Worm (Caenorhabditis elegans) whole organism, L3 larva: Measurements from ENCODE around the gene W09G10.9.

Experiments
- aly-2 ChIP-seq: fragments of 150-350 bp; optimal IDR thresholded peaks from 2 replicates; lab custom pipeline; 2014; ENCODE audit warnings: missing biosample characterization, missing genetic modification characterization
- ceh-82 ChIP-seq: fragments of 150-350 bp; optimal IDR thresholded peaks from 2 replicates; lab custom pipeline; 2014; ENCODE audit warnings: missing biosample characterization, missing genetic modification characterization
- fkh-10 ChIP-seq: sonication (generic microtip); optimal IDR thresholded peaks from 2 replicates; lab custom pipeline; 2017; ENCODE audit warnings: missing biosample characterization, missing genetic modification reagents, missing genetic modification characterization
- lin-39 ChIP-seq: fragments of 150-350 bp; optimal IDR thresholded peaks from 2 replicates; lab custom pipeline; 2018; ENCODE audit warnings: missing biosample characterization, missing genetic modification reagents, missing genetic modification characterization
- mdl-1 ChIP-seq: fragments of 150-350 bp; optimal IDR thresholded peaks from 2 replicates; lab custom pipeline; 2014; ENCODE audit warnings: missing biosample characterization, missing genetic modification characterization
- nhr-237 ChIP-seq: fragments of 150-350 bp; optimal IDR thresholded peaks from 2 replicates; lab custom pipeline; 2014; ENCODE audit warnings: missing biosample characterization, missing genetic modification characterization
- nhr-43 ChIP-seq: sonication (generic microtip); optimal IDR thresholded peaks from 2 replicates; lab custom pipeline; 2016; ENCODE audit warnings: mild to moderate bottlenecking, missing genetic modification characterization, missing compliant biosample characterization; ENCODE audit not compliant: poor library complexity, severe bottlenecking
- snpc-4 ChIP-seq: fragments of 150-350 bp; optimal IDR thresholded peaks from 2 replicates; lab custom pipeline; 2014; ENCODE audit warnings: missing biosample characterization, missing genetic modification characterization
- tbx-2 ChIP-seq: sonication (generic microtip); optimal IDR thresholded peaks from 2 replicates; lab custom pipeline; 2016; ENCODE audit warnings: mild to moderate bottlenecking, missing genetic modification characterization, missing compliant biosample characterization
- zag-1 ChIP-seq: fragments of 150-350 bp; optimal IDR thresholded peaks from 2 replicates; lab custom pipeline; 2014; ENCODE audit warnings: missing biosample characterization, missing genetic modification characterization

DNA sequence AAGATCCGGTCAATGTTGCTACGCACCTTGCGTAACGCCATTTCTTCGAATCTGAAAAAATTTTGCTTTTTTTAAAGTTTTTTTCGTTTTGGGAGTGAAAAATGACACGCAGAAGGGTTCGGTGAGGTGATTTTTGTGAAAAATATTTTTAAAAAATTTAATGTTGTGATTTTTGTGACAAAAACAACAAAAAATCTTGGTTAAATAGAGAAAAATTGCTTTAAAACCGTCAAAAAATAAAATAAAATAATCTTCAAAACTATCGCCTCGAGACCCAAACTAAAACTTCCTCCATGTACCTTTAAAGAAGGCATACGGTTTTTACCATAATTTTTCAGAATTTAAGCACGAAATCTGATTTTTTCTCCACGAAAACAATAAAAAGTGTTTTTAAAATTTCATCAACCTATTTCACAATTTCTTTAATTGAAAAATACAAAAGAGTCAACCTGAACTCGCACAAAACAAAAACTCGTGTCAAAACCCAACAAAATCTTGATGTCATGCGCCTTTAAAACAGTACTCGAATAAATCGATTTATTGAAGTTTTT is 24.9 kb downstream of the W09G10.9 start, which contains the start of gene apd-3:
- TF ChIP-seq aly-2 = no peak
- no peak for TF ChIP-seq ceh-82
- no peak for TF ChIP-seq mdl-1
- TF ChIP-seq tbx-2 = no peak
- no peak for TF ChIP-seq nhr-43 (tag; lab: Kevin White, UChicago)
- TF ChIP-seq fkh-10 (GFP tag; lab: Kevin White, UChicago) = no peak
- no peak for TF ChIP-seq snpc-4 (tag; lab: Kevin White, UChicago)
- TF ChIP-seq nhr-237 = no peak
- TF ChIP-seq zag-1 (tag; lab: Kevin White, UChicago) = no peak
- no peak for TF ChIP-seq lin-39
